Fruit fly (Drosophila melanogaster): ENCODE measurements around the gene Smyd3.

Smyd3 gene

dm6 chrX:2638646-2639045 lies 30.0 kb upstream of the Smyd3 start (continued):
- no peak for TF ChIP-seq CG4282 (GFP tag; optimal IDR thresholded peaks at IDR 0.05)
- peak; percentile 11 for TF ChIP-seq CG15269 (tag; optimal IDR thresholded peaks at IDR 0.05)
- TF ChIP-seq CG4360 (GFP tag; IDR thresholded peaks at IDR 0.05) = no peak
- TF ChIP-seq ewg (GFP tag; optimal IDR thresholded peaks at IDR 0.05) = no peak
- TF ChIP-seq Usf (GFP tag; optimal IDR thresholded peaks at IDR 0.05) = no peak
- peak; percentile 13 for TF ChIP-seq CG11504 (tag; optimal IDR thresholded peaks at IDR 0.05)
- no peak for TF ChIP-seq CG11696 (GFP tag; IDR thresholded peaks at IDR 0.05)
- no peak for TF ChIP-seq sr (GFP tag; IDR thresholded peaks at IDR 0.05)
- TF ChIP-seq CG3163 (GFP tag; optimal IDR thresholded peaks at IDR 0.05) = no peak
- no peak for TF ChIP-seq CTCF (GFP tag; optimal IDR thresholded peaks at IDR 0.05)
- no peak for TF ChIP-seq CG1603 (tag; optimal IDR thresholded peaks at IDR 0.05)
- TF ChIP-seq CG11456 (GFP tag; IDR thresholded peaks at IDR 0.05) = 0 out of 3 replicates have a peak, but pooled peaks have one; percentile 33
- no peak for TF ChIP-seq nau (GFP tag; optimal IDR thresholded peaks at IDR 0.05)
- no peak for TF ChIP-seq CG7963 (GFP tag; IDR thresholded peaks at IDR 0.05; ENCODE audit: partially characterized antibody)
- TF ChIP-seq grn (GFP tag; optimal IDR thresholded peaks at IDR 0.05) = no peak
- TF ChIP-seq slbo (GFP tag; IDR thresholded peaks at IDR 0.05) = peak; percentile 58; the same call in 1 of the 2 replicates
- TF ChIP-seq HLH4C (GFP tag; IDR thresholded peaks at IDR 0.05; ENCODE audit: partially characterized antibody) = no peak
- TF ChIP-seq CG12155 (GFP tag; optimal IDR thresholded peaks at IDR 0.05) = peak; percentile 3
- no peak for TF ChIP-seq MBD-R2 (GFP tag; IDR thresholded peaks at IDR 0.05)
- TF ChIP-seq pan (optimal IDR thresholded peaks at IDR 0.05) = no peak
- peak in 1 of 2 experiments; percentile 28 for TF ChIP-seq pan (GFP tag; optimal IDR thresholded peaks at IDR 0.05 in 1 of 2, IDR thresholded peaks at IDR 0.05 in 1 of 2)
- 0 out of 2 replicates have a peak, but pooled peaks have one; percentile 19 for TF ChIP-seq CG6689 (GFP tag; IDR thresholded peaks at IDR 0.05)
- 0 out of 3 replicates have a peak, but pooled peaks have one; percentile 11 for TF ChIP-seq CG2889 (GFP tag; IDR thresholded peaks at IDR 0.05)
- no peak for TF ChIP-seq fd102C (GFP tag; optimal IDR thresholded peaks at IDR 0.05)
- 0 out of 3 replicates have a peak, but pooled peaks have one; percentile 17 for TF ChIP-seq CG11695 (GFP tag; IDR thresholded peaks at IDR 0.05)
- no peak for TF ChIP-seq CG15011 (GFP tag; optimal IDR thresholded peaks at IDR 0.05)
- TF ChIP-seq CG1832 (GFP tag; optimal IDR thresholded peaks at IDR 0.05) = no peak
- TF ChIP-seq Fer1 (GFP tag; optimal IDR thresholded peaks at IDR 0.05) = peak; percentile 33
- TF ChIP-seq CG13287 (GFP tag; IDR thresholded peaks at IDR 0.05; ENCODE audit: partially characterized antibody) = no peak
- no peak for TF ChIP-seq CG10147 (GFP tag; optimal IDR thresholded peaks at IDR 0.05)
- TF ChIP-seq hth (optimal IDR thresholded peaks at IDR 0.05) = no peak
- TF ChIP-seq CG17361 (GFP tag; IDR thresholded peaks at IDR 0.05) = no peak
- no peak for TF ChIP-seq zen2 (GFP tag; IDR thresholded peaks at IDR 0.05; ENCODE audit: partially characterized antibody)
- no peak for TF ChIP-seq CG7271 (tag; optimal IDR thresholded peaks at IDR 0.05)
- no peak for TF ChIP-seq CG32772 (GFP tag; IDR thresholded peaks at IDR 0.05)
- no peak for TF ChIP-seq Myb (GFP tag; optimal IDR thresholded peaks at IDR 0.05)
- TF ChIP-seq CG4820 (GFP tag; optimal IDR thresholded peaks at IDR 0.05) = no peak
- peak; percentile 25 for TF ChIP-seq Sox102F (GFP tag; optimal IDR thresholded peaks at IDR 0.05)
- peak; percentile 33 for TF ChIP-seq CG30403 (GFP tag; optimal IDR thresholded peaks at IDR 0.05)
- TF ChIP-seq CG1792 (GFP tag; optimal IDR thresholded peaks at IDR 0.05) = no peak
- TF ChIP-seq CG33213 (GFP tag; optimal IDR thresholded peaks at IDR 0.05) = no peak
- no peak for TF ChIP-seq dimm (GFP tag; IDR thresholded peaks at IDR 0.05)
- 0 out of 2 replicates have a peak, but pooled peaks have one; percentile 14 for TF ChIP-seq CG14014 (GFP tag; IDR thresholded peaks at IDR 0.05)
- no peak for TF ChIP-seq stc (GFP tag; IDR thresholded peaks at IDR 0.05)
- no peak for TF ChIP-seq pfk (GFP tag; optimal IDR thresholded peaks at IDR 0.05)
- TF ChIP-seq CG8924 (tag; optimal IDR thresholded peaks at IDR 0.05) = no peak
- no peak for TF ChIP-seq prd (optimal IDR thresholded peaks at IDR 0.05)
- peak; percentile 31; the same call in 1 of the 3 replicates for TF ChIP-seq prd (GFP tag; IDR thresholded peaks at IDR 0.05)
- TF ChIP-seq Ptx1 (GFP tag; IDR thresholded peaks at IDR 0.05) = peak; percentile 24; the same call in 1 of the 2 replicates
- no peak for TF ChIP-seq CG5180 (GFP tag; optimal IDR thresholded peaks at IDR 0.05)
- no peak for TF ChIP-seq pb (GFP tag; optimal IDR thresholded peaks at IDR 0.05)
- peak; percentile 2 for TF ChIP-seq Ssrp (tag; optimal IDR thresholded peaks at IDR 0.05)
